Worm (Caenorhabditis elegans) whole organism, early embryonic: ENCODE measurements around the gene rps-21.

ENCODE experiments used
- B0310.2 ChIP-seq: sonication (generic microtip); optimal IDR thresholded peaks from 2 replicates; lab custom pipeline; 2016; ENCODE audit warnings: mild to moderate bottlenecking, missing genetic modification characterization, missing compliant biosample characterization
- F13C5.2 ChIP-seq: sonication (generic microtip); optimal IDR thresholded peaks from 2 replicates; lab custom pipeline; 2017; ENCODE audit warnings: mild to moderate bottlenecking, missing genetic modification characterization, inconsistent platforms, missing compliant biosample characterization
- aly-1 ChIP-seq: sonication (generic microtip); optimal IDR thresholded peaks from 2 replicates; lab custom pipeline; 2016; ENCODE audit warnings: missing genetic modification characterization, missing compliant biosample characterization
- ama-1 ChIP-seq: fragments of 150-350 bp; optimal IDR thresholded peaks from 2 replicates; lab custom pipeline; 2014
- ceh-13 ChIP-seq: fragments of 200-800 bp; sonication (Bioruptor generic); optimal IDR thresholded peaks from 2 replicates; lab custom pipeline; 2018; ENCODE audit warnings: mild to moderate bottlenecking, missing genetic modification characterization, missing compliant biosample characterization
- ceh-36 ChIP-seq: sonication (generic microtip); optimal IDR thresholded peaks from 2 replicates; lab custom pipeline; 2016; ENCODE audit warnings: missing genetic modification characterization, inconsistent platforms, missing compliant biosample characterization
- ets-7 ChIP-seq: sonication (generic microtip); optimal IDR thresholded peaks from 2 replicates; lab custom pipeline; 2016; ENCODE audit warnings: missing genotype, missing genetic modification characterization, missing compliant biosample characterization
- flt-1 ChIP-seq: fragments of 200-800 bp; sonication (Bioruptor generic); IDR thresholded peaks from 2 replicates; pipeline ENCODE4 v1.3.6; 2022; ENCODE audit warnings: missing genetic modification characterization, missing compliant biosample characterization
- hmbx-1 ChIP-seq: sonication (generic microtip); optimal IDR thresholded peaks from 2 replicates; lab custom pipeline; 2016; ENCODE audit warnings: mild to moderate bottlenecking, missing genetic modification characterization, missing compliant biosample characterization
- hmg-4 ChIP-seq: fragments of 200-800 bp; sonication (Bioruptor generic); optimal IDR thresholded peaks from 2 replicates; lab custom pipeline; 2018; ENCODE audit warnings: mild to moderate bottlenecking, missing genetic modification characterization, missing compliant biosample characterization
- hnd-1 ChIP-seq: sonication (generic microtip); optimal IDR thresholded peaks from 2 replicates; lab custom pipeline; 2016; ENCODE audit warnings: missing genetic modification characterization, missing compliant biosample characterization
- pes-1 ChIP-seq: fragments of 200-800 bp; sonication (Bioruptor generic); IDR thresholded peaks from 2 replicates; pipeline ENCODE4 v1.3.6; 2022; ENCODE audit warnings: missing genetic modification reagents, missing genetic modification characterization, missing compliant biosample characterization
- scrt-1 ChIP-seq: fragments of 200-800 bp; sonication (Bioruptor generic); IDR thresholded peaks from 2 replicates; pipeline ENCODE4 v1.3.6; 2022; ENCODE audit warnings: missing genetic modification characterization, missing compliant biosample characterization
- sea-1 ChIP-seq: fragments of 200-800 bp; sonication (Bioruptor generic); conservative IDR thresholded peaks from 2 replicates; pipeline ENCODE4 v1.3.6; 2022; ENCODE audit warnings: missing genetic modification characterization, missing compliant biosample characterization
- tbx-11 ChIP-seq: fragments of 200-800 bp; sonication (Bioruptor generic); IDR thresholded peaks from 2 replicates; pipeline ENCODE4 v1.3.6; 2022; ENCODE audit warnings: missing genetic modification characterization, missing compliant biosample characterization
- tbx-37 ChIP-seq: fragments of 200-800 bp; sonication (Bioruptor generic); conservative IDR thresholded peaks from 2 replicates; pipeline ENCODE4 v1.3.6; 2022; ENCODE audit warnings: missing genetic modification reagents, missing genetic modification characterization, missing compliant biosample characterization
- tra-4 ChIP-seq: sonication (generic microtip); optimal IDR thresholded peaks from 2 replicates; lab custom pipeline; 2017; ENCODE audit warnings: missing genetic modification characterization, missing compliant biosample characterization

Gene rps-21

ce11 chrIII:7152569-7152968 is 36.9 kb downstream of the rps-21 start:
- TF ChIP-seq hmbx-1 (tag; lab: Kevin White, UChicago) (no peak), tbx-11 (GFP tag; lab: Robert Waterston, UW) (no peak), B0310.2 (no peak), hmg-4 (no peak), ets-7 (tag; lab: Kevin White, UChicago) (no peak)

DNA sequence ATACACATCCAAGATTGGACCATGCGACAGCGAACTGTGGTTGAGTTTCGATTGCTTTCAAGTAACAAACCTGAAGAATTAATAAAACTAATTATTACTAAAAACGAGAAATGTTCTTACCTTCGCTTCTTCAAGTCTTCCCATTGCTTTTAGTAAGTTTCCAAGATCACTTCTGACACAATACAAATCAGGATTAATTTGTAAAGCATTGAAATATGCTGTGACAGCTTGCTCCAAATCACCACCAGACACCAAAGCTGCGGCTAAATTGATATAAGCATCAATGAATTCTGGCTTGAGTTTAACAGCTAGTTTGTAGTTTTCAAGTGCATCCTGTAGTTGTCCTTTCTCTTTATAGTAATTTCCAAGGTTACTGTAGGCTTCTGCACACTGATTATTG is 39.3 kb downstream of the rps-21 start:
- TF ChIP-seq tra-4 (tag; lab: Kevin White, UChicago) (no peak), pes-1 (GFP tag; lab: Robert Waterston, UW) (no peak), tbx-37 (GFP tag; lab: Robert Waterston, UW) (no peak), ets-7 (tag; lab: Kevin White, UChicago) (no peak), F13C5.2 (tag; lab: Kevin White, UChicago) (no peak), hmg-4 (no peak), hnd-1 (tag; lab: Kevin White, UChicago) (no peak), aly-1 (tag; lab: Kevin White, UChicago) (no peak), sea-1 (GFP tag; lab: Robert Waterston, UW) (no peak), scrt-1 (no peak)

- TF ChIP-seq tra-4 (tag; lab: Kevin White, UChicago) = no peak
- no peak for TF ChIP-seq ceh-13 (GFP tag; lab: Kevin White, UChicago)
- no peak for TF ChIP-seq ets-7 (tag; lab: Kevin White, UChicago)
- no peak for TF ChIP-seq ceh-36
Observed at ce11 chrIII:7148191-7148590, 41.2 kb downstream of the rps-21 start.

- TF ChIP-seq pes-1 (GFP tag; lab: Robert Waterston, UW) (no peak), ama-1 (lab: Kevin White, UChicago) (no peak), hnd-1 (tag; lab: Kevin White, UChicago) (no peak), sea-1 (GFP tag; lab: Robert Waterston, UW) (no peak), flt-1 (no peak), tbx-37 (GFP tag; lab: Robert Waterston, UW) (no peak), B0310.2 (no peak), ceh-36 (no peak), ceh-13 (GFP tag; lab: Kevin White, UChicago) (no peak), ets-7 (tag; lab: Kevin White, UChicago) (no peak), tra-4 (tag; lab: Kevin White, UChicago) (no peak), scrt-1 (no peak), hmbx-1 (tag; lab: Kevin White, UChicago) (no peak), hmg-4 (no peak), F13C5.2 (tag; lab: Kevin White, UChicago) (no peak), tbx-11 (GFP tag; lab: Robert Waterston, UW) (no peak), aly-1 (tag; lab: Kevin White, UChicago) (no peak)
Observed at ce11 chrIII:7146341-7146740, 43.1 kb downstream of the rps-21 start.

DNA sequence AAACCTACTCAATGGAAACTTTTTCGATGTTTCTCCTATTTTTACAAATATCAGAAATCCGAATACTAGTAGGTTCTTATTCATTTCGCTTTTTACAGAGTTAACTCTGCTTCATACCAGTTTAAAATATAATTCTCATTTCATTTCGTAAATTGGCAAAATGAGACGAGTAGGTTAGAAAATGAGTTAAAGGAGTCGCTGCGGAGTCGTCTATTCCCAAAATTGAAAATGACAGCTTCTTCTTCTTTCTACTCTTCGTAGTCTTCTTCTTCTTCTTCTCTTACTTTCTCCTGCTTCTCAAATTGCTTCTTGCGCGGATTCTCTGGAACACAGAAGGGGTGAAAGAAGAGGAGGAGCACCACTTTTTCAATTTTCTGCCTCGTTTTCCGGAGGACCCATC is 44.7 kb downstream of the rps-21 start, which contains the start of gene glr-2:
glr-2 (minus strand) TSS at position 211 of the 400 bp plus-strand sequence.
- TF ChIP-seq ama-1 (lab: Kevin White, UChicago) (no peak), B0310.2 (no peak), tra-4 (tag; lab: Kevin White, UChicago) (no peak), aly-1 (tag; lab: Kevin White, UChicago) (no peak), hmbx-1 (tag; lab: Kevin White, UChicago) (no peak), tbx-37 (GFP tag; lab: Robert Waterston, UW) (no peak)

DNA sequence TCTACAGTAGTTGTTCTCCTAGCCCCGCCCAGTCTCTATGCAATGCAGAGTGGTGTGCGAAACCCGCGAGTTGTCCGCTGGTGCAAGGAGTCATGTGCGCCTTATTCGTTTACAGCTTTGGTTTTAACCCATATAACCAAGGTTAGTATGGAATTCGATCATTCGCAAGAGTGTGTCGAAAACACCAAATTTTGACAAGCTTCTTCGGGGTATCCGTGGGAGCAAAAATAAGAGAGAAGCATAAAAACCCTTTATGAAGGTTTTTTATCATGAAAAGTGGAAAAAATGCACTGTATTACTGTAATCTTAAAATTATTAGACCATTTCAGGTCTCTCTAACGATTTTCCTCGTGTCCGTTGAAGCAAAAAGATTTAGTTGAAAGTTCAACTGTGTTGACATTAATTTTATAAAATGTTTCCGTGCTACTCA is 47.2 kb downstream of the rps-21 start:
- no peak for TF ChIP-seq aly-1 (tag; lab: Kevin White, UChicago)
- peak; percentile 53; the same call in 1 of the 2 replicates for TF ChIP-seq pes-1 (GFP tag; lab: Robert Waterston, UW)
- no peak for TF ChIP-seq hmbx-1 (tag; lab: Kevin White, UChicago)
- no peak for TF ChIP-seq flt-1
- TF ChIP-seq ama-1 (lab: Kevin White, UChicago) = peak; percentile 90
- no peak for TF ChIP-seq B0310.2

DNA sequence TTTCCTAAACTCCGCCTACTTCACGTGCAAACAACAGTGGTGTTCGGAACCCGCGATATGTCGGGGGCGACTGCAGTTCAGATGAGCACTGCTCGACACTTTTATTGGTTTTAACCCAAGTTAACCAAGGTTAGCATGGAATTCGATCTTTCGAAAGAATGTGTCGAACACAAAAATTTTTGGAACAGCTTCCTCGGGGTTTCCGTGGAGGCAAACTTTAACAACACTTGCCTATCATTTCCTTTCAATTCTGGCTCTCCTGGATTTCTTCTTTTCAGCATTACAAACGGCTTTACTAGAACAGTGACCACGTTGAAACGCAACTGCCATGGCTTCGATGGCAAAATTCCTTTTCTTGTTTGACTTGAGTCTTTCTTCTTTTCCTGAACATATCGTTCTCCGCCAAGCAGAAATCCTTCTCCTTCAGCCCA is 48.1 kb downstream of the rps-21 start:
- TF ChIP-seq sea-1 (GFP tag; lab: Robert Waterston, UW) (no peak), ceh-36 (no peak), hmg-4 (peak; percentile 8), hmbx-1 (tag; lab: Kevin White, UChicago) (no peak), flt-1 (no peak), B0310.2 (no peak), tra-4 (tag; lab: Kevin White, UChicago) (no peak), ama-1 (lab: Kevin White, UChicago) (peak; percentile 94)

ce11 chrIII:7140228-7140710 is 49.2 kb downstream of the rps-21 start:
- TF ChIP-seq pes-1 (GFP tag; lab: Robert Waterston, UW) (no peak), ama-1 (lab: Kevin White, UChicago) (peak; percentile 76)
